Worm (Caenorhabditis elegans) whole organism, L1 larva: ENCODE measurements around the gene F21D12.3.

Experiments
- C04F5.9 ChIP-seq: sonication (generic microtip); optimal IDR thresholded peaks from 2 replicates; lab custom pipeline; 2016; ENCODE audit warnings: missing genetic modification characterization, missing compliant biosample characterization
- C16A3.4 ChIP-seq: fragments of 150-350 bp; optimal IDR thresholded peaks from 2 replicates; lab custom pipeline; 2014; ENCODE audit warnings: missing biosample characterization, missing genetic modification characterization
- Y116A8C.19 ChIP-seq: sonication (generic microtip); optimal IDR thresholded peaks from 2 replicates; lab custom pipeline; 2016; ENCODE audit warnings: missing compliant biosample characterization, missing genetic modification characterization, borderline replicate concordance
- alr-1 ChIP-seq: fragments of 200-800 bp; sonication (Bioruptor generic); optimal IDR thresholded peaks from 2 replicates; lab custom pipeline; 2018; ENCODE audit warnings: borderline replicate concordance, mild to moderate bottlenecking, missing genetic modification characterization, missing compliant biosample characterization
- ceh-63 ChIP-seq: fragments of 200-800 bp; sonication (Bioruptor generic); optimal IDR thresholded peaks from 2 replicates; lab custom pipeline; 2018; ENCODE audit warnings: mild to moderate bottlenecking, missing genetic modification characterization, missing compliant biosample characterization
- ceh-8 ChIP-seq: fragments of 200-800 bp; sonication (Bioruptor generic); optimal IDR thresholded peaks from 2 replicates; lab custom pipeline; 2018; ENCODE audit warnings: mild to moderate bottlenecking, missing genetic modification characterization, moderate library complexity, missing compliant biosample characterization
- ceh-82 ChIP-seq, 3 experiments: fragments of 150-350 bp in 1 of 3; sonication (generic microtip) in 2 of 3; optimal IDR thresholded peaks; 2 replicates each; lab custom pipeline; 2014 to 2017; ENCODE audit warnings: missing biosample characterization in 3 of 3, missing genetic modification characterization in 3 of 3
- ces-1 ChIP-seq: fragments of 150-350 bp; optimal IDR thresholded peaks from 2 replicates; lab custom pipeline; 2014; ENCODE audit warnings: missing biosample characterization, missing genetic modification reagents, missing genetic modification characterization
- dpl-1 ChIP-seq, 3 experiments: fragments of 150-350 bp in 2 of 3; sonication (generic microtip) in 1 of 3; optimal IDR thresholded peaks; 2 replicates each; lab custom pipeline; 2014 to 2017; ENCODE audit warnings: missing biosample characterization in 3 of 3, missing genetic modification characterization in 3 of 3, missing genetic modification reagents in 3 of 3
- dsc-1 ChIP-seq: sonication (generic microtip); optimal IDR thresholded peaks from 2 replicates; lab custom pipeline; 2016; ENCODE audit warnings: mild to moderate bottlenecking, missing genetic modification characterization, missing compliant biosample characterization
- efl-1 ChIP-seq, 4 experiments: fragments of 150-350 bp; optimal IDR thresholded peaks in 3 of 4; peaks in 1 of 4; 1 replicate in 1 of 4; 2 replicates in 3 of 4; lab custom pipeline; 2014; ENCODE audit warnings: missing biosample characterization in 2 of 4, missing genetic modification characterization in 2 of 4, missing genetic modification reagents in 2 of 4
- egl-13 ChIP-seq: sonication (generic microtip); optimal IDR thresholded peaks from 2 replicates; lab custom pipeline; 2016; ENCODE audit warnings: missing genotype, missing genetic modification reagents, missing genetic modification characterization, missing compliant biosample characterization
- egl-27 ChIP-seq, 2 experiments: fragments of 150-350 bp in 1 of 2; sonication (generic microtip); optimal IDR thresholded peaks; 3 replicates each; lab custom pipeline; 2017 to 2018; ENCODE audit warnings: missing biosample characterization in 2 of 2, missing genetic modification characterization in 2 of 2, missing genetic modification reagents in 2 of 2
- elt-3 ChIP-seq, 6 experiments: fragments of 150-350 bp in 1 of 6; sonication (generic microtip); optimal IDR thresholded peaks; 2 replicates each; lab custom pipeline; 2017 to 2018; ENCODE audit warnings: missing biosample characterization in 6 of 6, missing genetic modification characterization in 6 of 6, inconsistent platforms in 1 of 6
- fkh-10 ChIP-seq: sonication (generic microtip); optimal IDR thresholded peaks from 2 replicates; lab custom pipeline; 2017; ENCODE audit warnings: missing biosample characterization, missing genetic modification reagents, missing genetic modification characterization
- fkh-8 ChIP-seq: sonication (generic microtip); optimal IDR thresholded peaks from 2 replicates; lab custom pipeline; 2016; ENCODE audit warnings: mild to moderate bottlenecking, missing genetic modification characterization, missing compliant biosample characterization
- fos-1 ChIP-seq: fragments of 150-350 bp; optimal IDR thresholded peaks from 2 replicates; lab custom pipeline; 2014; ENCODE audit warnings: missing biosample characterization, missing genetic modification characterization
- hpl-2 ChIP-seq: fragments of 150-350 bp; optimal IDR thresholded peaks from 2 replicates; lab custom pipeline; 2014; ENCODE audit warnings: missing biosample characterization, missing genetic modification reagents, missing genetic modification characterization
- irx-1 ChIP-seq: sonication (generic microtip); optimal IDR thresholded peaks from 2 replicates; lab custom pipeline; 2016; ENCODE audit warnings: missing genetic modification characterization, missing compliant biosample characterization
- isw-1 ChIP-seq: fragments of 200-800 bp; sonication (Bioruptor generic); IDR thresholded peaks from 2 replicates; pipeline ENCODE4 v1.3.6; 2022; ENCODE audit warnings: missing genetic modification characterization, missing compliant biosample characterization
- jun-1 ChIP-seq: fragments of 150-350 bp; optimal IDR thresholded peaks from 2 replicates; lab custom pipeline; 2014; ENCODE audit warnings: missing biosample characterization, missing genetic modification reagents, missing genetic modification characterization
- lin-14 ChIP-seq: fragments of 200-800 bp; sonication (Bioruptor generic); optimal IDR thresholded peaks from 2 replicates; lab custom pipeline; 2018; ENCODE audit warnings: mild to moderate bottlenecking, missing genetic modification characterization, moderate library complexity, missing compliant biosample characterization
- lin-35 ChIP-seq, 2 experiments: fragments of 150-350 bp; optimal IDR thresholded peaks; 2 replicates each; lab custom pipeline; 2014; ENCODE audit warnings: missing biosample characterization in 2 of 2, missing genetic modification characterization in 2 of 2, missing genetic modification reagents in 2 of 2
- lin-39 ChIP-seq: fragments of 150-350 bp; optimal IDR thresholded peaks from 2 replicates; lab custom pipeline; 2014; ENCODE audit warnings: missing biosample characterization, missing genetic modification reagents, missing genetic modification characterization
- mdl-1 ChIP-seq, 2 experiments: fragments of 150-350 bp; optimal IDR thresholded peaks; 2 replicates each; lab custom pipeline; 2014 to 2017; ENCODE audit warnings: missing biosample characterization in 2 of 2, missing genetic modification characterization in 2 of 2, inconsistent platforms in 1 of 2
- mef-2 ChIP-seq: fragments of 150-350 bp; optimal IDR thresholded peaks from 2 replicates; lab custom pipeline; 2014; ENCODE audit warnings: missing biosample characterization, missing genetic modification characterization
- mep-1 ChIP-seq: fragments of 150-350 bp; optimal IDR thresholded peaks from 2 replicates; lab custom pipeline; 2014; ENCODE audit warnings: missing biosample characterization, missing genetic modification characterization
- nhr-11 ChIP-seq: fragments of 150-350 bp; optimal IDR thresholded peaks from 2 replicates; lab custom pipeline; 2014; ENCODE audit warnings: missing biosample characterization, missing genetic modification characterization
- nhr-12 ChIP-seq: sonication (generic microtip); optimal IDR thresholded peaks from 2 replicates; lab custom pipeline; 2017; ENCODE audit warnings: missing biosample characterization, missing genetic modification characterization
- nhr-47 ChIP-seq: sonication (generic microtip); optimal IDR thresholded peaks from 2 replicates; lab custom pipeline; 2016; ENCODE audit warnings: mild to moderate bottlenecking, missing genetic modification characterization, moderate library complexity, missing compliant biosample characterization
- nhr-76 ChIP-seq: sonication (generic microtip); optimal IDR thresholded peaks from 2 replicates; lab custom pipeline; 2017; ENCODE audit warnings: missing biosample characterization, missing genetic modification characterization
- nhr-90 ChIP-seq: sonication (generic microtip); optimal IDR thresholded peaks from 2 replicates; lab custom pipeline; 2016; ENCODE audit warnings: mild to moderate bottlenecking, missing genetic modification characterization, missing compliant biosample characterization; ENCODE audit not compliant: poor library complexity
- pag-3 ChIP-seq: sonication (generic microtip); optimal IDR thresholded peaks from 2 replicates; lab custom pipeline; 2017; ENCODE audit warnings: missing genetic modification characterization, mild to moderate bottlenecking, missing compliant biosample characterization, antibody characterized with exemption, borderline replicate concordance; ENCODE audit not compliant: insufficient read depth
- pqm-1 ChIP-seq: sonication (generic microtip); optimal IDR thresholded peaks from 3 replicates; lab custom pipeline; 2017; ENCODE audit warnings: missing biosample characterization, missing genetic modification characterization
- rnt-1 ChIP-seq: sonication (generic microtip); optimal IDR thresholded peaks from 2 replicates; lab custom pipeline; 2016; ENCODE audit warnings: mild to moderate bottlenecking, missing genetic modification characterization, moderate library complexity, missing compliant biosample characterization
- snpc-4 ChIP-seq: fragments of 150-350 bp; optimal IDR thresholded peaks from 2 replicates; lab custom pipeline; 2014; ENCODE audit warnings: missing biosample characterization, missing genetic modification characterization
- snu-23 ChIP-seq: sonication (generic microtip); optimal IDR thresholded peaks from 2 replicates; lab custom pipeline; 2016; ENCODE audit warnings: missing genetic modification characterization, missing compliant biosample characterization
- sptf-1 ChIP-seq: fragments of 150-350 bp; optimal IDR thresholded peaks from 2 replicates; lab custom pipeline; 2014; ENCODE audit warnings: missing biosample characterization, missing genetic modification characterization
- swsn-7 ChIP-seq: sonication (generic microtip); optimal IDR thresholded peaks from 2 replicates; lab custom pipeline; 2016; ENCODE audit warnings: missing genetic modification characterization, missing compliant biosample characterization
- tbx-2 ChIP-seq: sonication (generic microtip); optimal IDR thresholded peaks from 2 replicates; lab custom pipeline; 2016; ENCODE audit warnings: missing genetic modification characterization, missing compliant biosample characterization
- tlp-1 ChIP-seq: fragments of 150-350 bp; optimal IDR thresholded peaks from 2 replicates; lab custom pipeline; 2014; ENCODE audit warnings: missing biosample characterization, missing genetic modification characterization
- unc-62 ChIP-seq: fragments of 150-350 bp; optimal IDR thresholded peaks from 2 replicates; lab custom pipeline; 2014; ENCODE audit warnings: missing biosample characterization, missing genetic modification reagents, missing genetic modification characterization
- unc-86 ChIP-seq: sonication (generic microtip); optimal IDR thresholded peaks from 2 replicates; lab custom pipeline; 2016; ENCODE audit warnings: missing genetic modification characterization, missing compliant biosample characterization
- xbp-1 ChIP-seq: sonication (generic microtip); optimal IDR thresholded peaks from 2 replicates; lab custom pipeline; 2016; ENCODE audit warnings: missing genetic modification characterization, missing compliant biosample characterization
- zip-4 ChIP-seq: fragments of 200-800 bp; sonication (Bioruptor generic); optimal IDR thresholded peaks from 2 replicates; lab custom pipeline; 2018; ENCODE audit warnings: mild to moderate bottlenecking, missing genetic modification characterization, moderate library complexity, missing compliant biosample characterization
- ztf-11 ChIP-seq, 2 experiments: sonication (generic microtip); optimal IDR thresholded peaks; 2 replicates each; lab custom pipeline; 2016 to 2017; ENCODE audit warnings: missing genetic modification characterization in 2 of 2, missing biosample characterization in 1 of 2, missing compliant biosample characterization in 1 of 2

Gene F21D12.3

DNA sequence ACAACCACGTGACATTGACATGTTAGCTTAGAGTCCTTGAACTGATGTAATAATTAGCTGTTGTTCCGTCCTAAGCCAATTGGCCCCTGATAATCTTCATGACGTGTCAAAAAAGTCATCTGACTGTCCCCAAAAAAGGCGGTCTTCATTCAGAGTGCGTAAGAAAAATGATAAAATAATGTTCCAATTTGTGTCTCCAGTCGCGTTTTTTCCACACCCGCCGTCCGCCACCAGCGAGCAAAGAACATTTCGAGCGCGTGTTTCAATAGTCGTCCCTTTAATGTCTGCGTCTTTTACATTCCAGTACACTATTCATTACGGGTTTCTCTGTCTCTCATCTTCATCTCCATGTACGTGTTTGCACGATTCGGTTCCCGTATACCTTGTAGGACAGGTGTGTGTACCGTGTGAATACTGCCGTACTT, 13.7 kb upstream of the F21D12.3 start (continued):
- no peak for TF ChIP-seq unc-62 (GFP tag; lab: Kevin White, UChicago)
- no peak for TF ChIP-seq lin-39
- no peak for TF ChIP-seq nhr-76
- TF ChIP-seq rnt-1, result peak; percentile 30
- peak; percentile 53 to 59 for TF ChIP-seq egl-27 (tag; optimal IDR thresholded peaks at IDR 0.05; lab: Kevin White, UChicago)
- TF ChIP-seq pag-3 (tag; lab: Kevin White, UChicago), result no peak
- TF ChIP-seq efl-1 (optimal IDR thresholded peaks at IDR 0.05; lab: Kevin White, UChicago), result peak; percentile 39 to 44
- peak in 1 of 2 experiments; percentile 17 for TF ChIP-seq efl-1 (GFP tag; optimal IDR thresholded peaks at IDR 0.05 in 1 of 2; lab: Kevin White, UChicago)
- TF ChIP-seq C16A3.4 (tag; lab: Kevin White, UChicago), result peak; percentile 57
- TF ChIP-seq zip-4 (GFP tag; lab: Kevin White, UChicago), result peak; percentile 24
- peak; percentile 21 for TF ChIP-seq ceh-8 (GFP tag; lab: Kevin White, UChicago)

ce11 chrII:7331224-7331623, 7.4 kb upstream of the F21D12.3 start, which contains the start of gene npax-1:
Gene npax-1 (minus strand): TSS chrII:7331324.
- TF ChIP-seq pqm-1 (tag; lab: Kevin White, UChicago) (no peak), fos-1 (tag; lab: Kevin White, UChicago) (no peak), mef-2 (tag; lab: Kevin White, UChicago) (no peak), irx-1 (tag; lab: Kevin White, UChicago) (no peak), elt-3 (tag; optimal IDR thresholded peaks at IDR 0.05; lab: Kevin White, UChicago) (no peak), nhr-11 (no peak), C04F5.9 (tag; lab: Kevin White, UChicago) (no peak), tlp-1 (no peak), hpl-2 (no peak), ceh-63 (GFP tag; lab: Kevin White, UChicago) (no peak), ces-1 (no peak), nhr-90 (tag; lab: Kevin White, UChicago) (no peak)
- TF ChIP-seq, all 84 proteins: peak for 0

DNA sequence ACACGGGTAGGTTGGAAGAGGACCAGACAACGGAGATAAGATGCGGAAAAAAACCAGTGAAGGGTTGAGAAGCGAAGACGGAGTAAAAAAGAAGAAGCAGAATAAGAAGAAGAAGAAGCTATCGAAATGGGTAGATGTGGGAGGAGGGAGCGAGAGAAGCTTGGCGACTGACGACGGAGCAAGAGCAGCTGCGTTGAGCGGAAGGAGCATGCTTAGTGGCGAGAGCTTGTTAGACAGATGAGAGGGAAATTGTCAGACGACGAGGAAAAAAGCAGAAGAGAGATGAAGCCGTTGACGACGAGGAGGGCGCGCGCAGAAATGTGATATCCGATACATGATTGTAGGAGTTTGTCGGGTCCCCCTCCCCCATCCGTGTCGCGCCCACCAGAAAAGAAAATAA, 3.2 kb upstream of the F21D12.3 start:
- TF ChIP-seq xbp-1 (tag; lab: Kevin White, UChicago) (peak; percentile 43), ceh-8 (GFP tag; lab: Kevin White, UChicago) (no peak), C04F5.9 (tag; lab: Kevin White, UChicago) (no peak), snpc-4 (tag; lab: Kevin White, UChicago) (no peak), pag-3 (tag; lab: Kevin White, UChicago) (no peak), egl-27 (tag; optimal IDR thresholded peaks at IDR 0.05; lab: Kevin White, UChicago) (peak in 1 of 2 experiments; percentile 3), nhr-12 (tag; lab: Kevin White, UChicago) (no peak), C16A3.4 (tag; lab: Kevin White, UChicago) (no peak), tbx-2 (tag; lab: Kevin White, UChicago) (peak; percentile 74), dsc-1 (tag; lab: Kevin White, UChicago) (peak; percentile 38), Y116A8C.19 (tag; lab: Kevin White, UChicago) (no peak), sptf-1 (no peak), ztf-11 (tag; optimal IDR thresholded peaks at IDR 0.05; lab: Kevin White, UChicago) (peak in 1 of 2 experiments; percentile 4), lin-14 (GFP tag; lab: Kevin White, UChicago) (peak; percentile 89), swsn-7 (tag; lab: Kevin White, UChicago) (peak; percentile 68), dpl-1 (GFP tag; optimal IDR thresholded peaks at IDR 0.05; lab: Kevin White, UChicago) (peak in 1 of 3 experiments; percentile 22), mdl-1 (tag; optimal IDR thresholded peaks at IDR 0.05; lab: Kevin White, UChicago) (no peak), fkh-10 (peak; percentile 59), irx-1 (tag; lab: Kevin White, UChicago) (peak; percentile 67), efl-1 (optimal IDR thresholded peaks at IDR 0.05; lab: Kevin White, UChicago) (peak; percentile 27 to 30), efl-1 (GFP tag; optimal IDR thresholded peaks at IDR 0.05 in 1 of 2; lab: Kevin White, UChicago) (no peak), snu-23 (GFP tag; lab: Kevin White, UChicago) (peak; percentile 47), alr-1 (tag; lab: Kevin White, UChicago) (no peak), fos-1 (tag; lab: Kevin White, UChicago) (no peak), ceh-82 (tag; optimal IDR thresholded peaks at IDR 0.05; lab: Kevin White, UChicago) (peak; percentile 50 to 68 (median 57)), lin-35 (GFP tag; optimal IDR thresholded peaks at IDR 0.05; lab: Kevin White, UChicago) (peak in 1 of 2 experiments; percentile 10), egl-13 (tag; lab: Kevin White, UChicago) (peak; percentile 17), nhr-47 (tag; lab: Kevin White, UChicago) (peak; percentile 64), fkh-8 (tag; lab: Kevin White, UChicago) (peak; percentile 74), mep-1 (tag; lab: Kevin White, UChicago) (peak; percentile 25), jun-1 (tag; lab: Kevin White, UChicago) (peak; percentile 16), isw-1 (GFP tag; lab: Robert Waterston, UW) (peak; percentile 50), unc-86 (tag; lab: Kevin White, UChicago) (peak; percentile 63), rnt-1 (peak; percentile 46)
